Fruit fly (Drosophila melanogaster) whole organism, wandering third instar larva: Measurements from ENCODE around the gene Trim9.

ENCODE experiments used
- Abd-B ChIP-seq: fragments of >200 bp; optimal IDR thresholded peaks from 2 replicates; lab custom pipeline; 2017; ENCODE audit warnings: missing biosample characterization, missing genetic modification characterization
- CG32264 ChIP-seq: fragments of 200-800 bp; sonication (Bioruptor generic); optimal IDR thresholded peaks from 2 replicates; lab custom pipeline; 2016; ENCODE audit warnings: missing biosample characterization, missing genetic modification characterization
- CG9705 ChIP-seq: fragments of 200-800 bp; sonication (Bioruptor generic); optimal IDR thresholded peaks from 2 replicates; lab custom pipeline; 2018; ENCODE audit warnings: missing biosample characterization, mild to moderate bottlenecking, missing genetic modification characterization
- CrebA ChIP-seq: fragments of 200-800 bp; sonication (Bioruptor generic); optimal IDR thresholded peaks from 2 replicates; lab custom pipeline; 2016; ENCODE audit warnings: missing biosample characterization, mild to moderate bottlenecking, missing genetic modification characterization, borderline replicate concordance
- Dif ChIP-seq: fragments of 200-275, 200-300 bp; sonication (Bioruptor generic); optimal IDR thresholded peaks from 2 replicates; lab custom pipeline; 2018; ENCODE audit warnings: missing biosample characterization, missing genetic modification characterization; ENCODE audit not compliant: partially characterized antibody
- GATAd ChIP-seq: sonication (Bioruptor generic); optimal IDR thresholded peaks from 2 replicates; lab custom pipeline; 2016; ENCODE audit warnings: missing biosample characterization, missing genetic modification characterization
- Hnf4 ChIP-seq: fragments of 200-800 bp; sonication (Bioruptor generic); optimal IDR thresholded peaks from 2 replicates; lab custom pipeline; 2016; ENCODE audit warnings: missing biosample characterization, mild to moderate bottlenecking, missing genetic modification characterization
- Hr78 ChIP-seq: fragments of >200 bp; optimal IDR thresholded peaks from 2 replicates; lab custom pipeline; 2017; ENCODE audit warnings: missing biosample characterization, missing genetic modification characterization
- Jra ChIP-seq: sonication (Bioruptor generic); optimal IDR thresholded peaks from 2 replicates; lab custom pipeline; 2016; ENCODE audit warnings: missing biosample characterization, missing genetic modification characterization
- N ChIP-seq: fragments of >200 bp; optimal IDR thresholded peaks from 2 replicates; lab custom pipeline; 2018; ENCODE audit warnings: missing biosample characterization, missing external identifiers, missing genetic modification characterization
- OdsH ChIP-seq: fragments of 200-800 bp; sonication (Bioruptor generic); optimal IDR thresholded peaks from 2 replicates; lab custom pipeline; 2016; ENCODE audit warnings: missing biosample characterization, mild to moderate bottlenecking, missing genetic modification characterization
- Rel ChIP-seq, 2 experiments: fragments of 200-800 bp; sonication (Bioruptor generic) in 1 of 2; optimal IDR thresholded peaks; 2 replicates in 1 of 2; 3 replicates in 1 of 2; lab custom pipeline; 2016 to 2019; ENCODE audit warnings: mild to moderate bottlenecking in 2 of 2, missing biosample characterization in 2 of 2, missing genetic modification characterization in 2 of 2, moderate library complexity in 1 of 2
- Sp1 ChIP-seq: fragments of 200-800 bp; sonication (Bioruptor generic); optimal IDR thresholded peaks from 3 replicates; lab custom pipeline; 2019; ENCODE audit warnings: missing biosample characterization, mild to moderate bottlenecking, missing genetic modification characterization, moderate library complexity
- Vsx2 ChIP-seq: fragments of 200-300, 225-300 bp; sonication (Bioruptor generic); optimal IDR thresholded peaks from 2 replicates; lab custom pipeline; 2018; ENCODE audit warnings: missing biosample characterization, missing genetic modification characterization; ENCODE audit not compliant: partially characterized antibody
- br ChIP-seq: fragments of 200-800 bp; sonication (Bioruptor generic); optimal IDR thresholded peaks from 2 replicates; lab custom pipeline; 2016; ENCODE audit warnings: missing biosample characterization, missing genetic modification characterization
- dl ChIP-seq, 2 experiments: fragments of 175-275, 200-275 bp in 1 of 2; fragments of 200-275 bp in 1 of 2; sonication (Bioruptor generic); optimal IDR thresholded peaks; lab custom pipeline; 2018; ENCODE audit warnings: mild to moderate bottlenecking in 2 of 2, missing biosample characterization in 2 of 2, missing genetic modification characterization in 2 of 2, moderate library complexity in 2 of 2; ENCODE audit not compliant: partially characterized antibody in 2 of 2, insufficient read depth in 1 of 2
- dsf ChIP-seq: sonication (Bioruptor generic); optimal IDR thresholded peaks from 2 replicates; lab custom pipeline; 2016; ENCODE audit warnings: missing biosample characterization, missing genetic modification characterization, borderline replicate concordance
- foxo ChIP-seq, 2 experiments: fragments of 200-800 bp; sonication (Bioruptor generic); optimal IDR thresholded peaks; 2 replicates in 1 of 2; 3 replicates in 1 of 2; lab custom pipeline; 2016 to 2017; ENCODE audit warnings: missing biosample characterization in 2 of 2, missing genetic modification characterization in 2 of 2
- fru ChIP-seq: fragments of 200-800 bp; sonication (Bioruptor generic); optimal IDR thresholded peaks from 3 replicates; lab custom pipeline; 2016; ENCODE audit warnings: missing biosample characterization, mild to moderate bottlenecking, missing genetic modification characterization
- h ChIP-seq: fragments of 200-800 bp; sonication (Bioruptor generic); optimal IDR thresholded peaks from 3 replicates; lab custom pipeline; 2016; ENCODE audit warnings: missing biosample characterization, mild to moderate bottlenecking, missing genetic modification characterization
- jim ChIP-seq: fragments of 175-275, 200-325 bp; sonication (Bioruptor generic); optimal IDR thresholded peaks from 2 replicates; lab custom pipeline; 2016; ENCODE audit warnings: missing biosample characterization, mild to moderate bottlenecking, missing genetic modification characterization
- pan ChIP-seq: fragments of >200 bp; optimal IDR thresholded peaks from 2 replicates; lab custom pipeline; 2017
- rgr ChIP-seq: fragments of 200-800 bp; sonication (Bioruptor generic); optimal IDR thresholded peaks from 3 replicates; lab custom pipeline; 2016; ENCODE audit warnings: missing biosample characterization, mild to moderate bottlenecking, missing genetic modification characterization
- sage ChIP-seq: fragments of 200-800 bp; sonication (Bioruptor generic); optimal IDR thresholded peaks from 2 replicates; lab custom pipeline; 2016; ENCODE audit warnings: missing biosample characterization, mild to moderate bottlenecking, missing genetic modification characterization
- sv ChIP-seq: fragments of 200-800 bp; sonication (Bioruptor generic); optimal IDR thresholded peaks from 3 replicates; lab custom pipeline; 2016; ENCODE audit warnings: missing biosample characterization, missing genetic modification characterization
- tai ChIP-seq: sonication (Bioruptor generic); optimal IDR thresholded peaks from 2 replicates; lab custom pipeline; 2016; ENCODE audit warnings: missing biosample characterization, missing genetic modification characterization
- usp ChIP-seq: fragments of >200 bp; optimal IDR thresholded peaks from 2 replicates; lab custom pipeline; 2017; ENCODE audit warnings: missing biosample characterization, missing genetic modification characterization
- woc ChIP-seq: sonication (Bioruptor generic); optimal IDR thresholded peaks from 2 replicates; lab custom pipeline; 2016; ENCODE audit warnings: missing biosample characterization, mild to moderate bottlenecking, missing genetic modification characterization

Gene Trim9

dm6 chr2L:10506557-10507252 lies 38.0 kb upstream of the Trim9 start, which contains the start of the genes Myo31DF and CG6094 (continued):
- TF ChIP-seq usp (GFP tag; lab: Kevin White, UChicago) (no peak), woc (GFP tag; lab: Kevin White, UChicago) (no peak), GATAd (GFP tag; lab: Kevin White, UChicago) (no peak), foxo (GFP tag; optimal IDR thresholded peaks at IDR 0.05; lab: Kevin White, UChicago) (peak in 1 of 2 experiments; percentile 25), OdsH (GFP tag; lab: Kevin White, UChicago) (no peak), CG9705 (no peak), jim (GFP tag; lab: Kevin White, UChicago) (peak; percentile 64), fru (no peak), Hnf4 (GFP tag; lab: Kevin White, UChicago) (peak; percentile 48), Abd-B (peak; percentile 72), dl (GFP tag; optimal IDR thresholded peaks at IDR 0.05; lab: Kevin White, UChicago; ENCODE audit: insufficient read depth in 1 of 2, partially characterized antibody in 2 of 2) (no peak), Hr78 (GFP tag; lab: Kevin White, UChicago) (no peak)

dm6 chr2L:10510088-10510487 lies 34.6 kb upstream of the Trim9 start, which contains the start of gene CG7384:
CG7384 (minus strand) TSS chr2L:10510453.
- no peak for TF ChIP-seq Rel (GFP tag; optimal IDR thresholded peaks at IDR 0.05; lab: Kevin White, UChicago)
- TF ChIP-seq Rel (tag; optimal IDR thresholded peaks at IDR 0.05; lab: Kevin White, UChicago) = peak; percentile 87
- TF ChIP-seq dsf (GFP tag; lab: Kevin White, UChicago) = no peak
- TF ChIP-seq, all 38 proteins: peak for 1

- no peak for TF ChIP-seq br
- TF ChIP-seq Sp1 = no peak
- no peak for TF ChIP-seq sv (GFP tag; lab: Kevin White, UChicago)
- TF ChIP-seq pan (lab: Kevin White, UChicago) = no peak
- TF ChIP-seq Rel (GFP tag; optimal IDR thresholded peaks at IDR 0.05; lab: Kevin White, UChicago) = no peak
- TF ChIP-seq Rel (tag; optimal IDR thresholded peaks at IDR 0.05; lab: Kevin White, UChicago) = no peak
- no peak for TF ChIP-seq Jra (GFP tag; lab: Kevin White, UChicago)
- no peak for TF ChIP-seq GATAd (GFP tag; lab: Kevin White, UChicago)
- no peak for TF ChIP-seq CG32264 (GFP tag; lab: Kevin White, UChicago)
- no peak for TF ChIP-seq Vsx2 (GFP tag; lab: Kevin White, UChicago)
- no peak for TF ChIP-seq h (GFP tag; lab: Kevin White, UChicago)
- no peak for TF ChIP-seq woc (GFP tag; lab: Kevin White, UChicago)
- TF ChIP-seq dsf (GFP tag; lab: Kevin White, UChicago) = no peak
- no peak for TF ChIP-seq foxo (GFP tag; optimal IDR thresholded peaks at IDR 0.05; lab: Kevin White, UChicago)
- no peak for TF ChIP-seq CG9705
- no peak for TF ChIP-seq CrebA (GFP tag; lab: Kevin White, UChicago)
- TF ChIP-seq rgr (GFP tag; lab: Kevin White, UChicago) = no peak
- no peak for TF ChIP-seq N (GFP tag; lab: Kevin White, UChicago)
These were observed 33.8 kb upstream of the Trim9 start for dm6 chr2L:10510843-10511242.

DNA sequence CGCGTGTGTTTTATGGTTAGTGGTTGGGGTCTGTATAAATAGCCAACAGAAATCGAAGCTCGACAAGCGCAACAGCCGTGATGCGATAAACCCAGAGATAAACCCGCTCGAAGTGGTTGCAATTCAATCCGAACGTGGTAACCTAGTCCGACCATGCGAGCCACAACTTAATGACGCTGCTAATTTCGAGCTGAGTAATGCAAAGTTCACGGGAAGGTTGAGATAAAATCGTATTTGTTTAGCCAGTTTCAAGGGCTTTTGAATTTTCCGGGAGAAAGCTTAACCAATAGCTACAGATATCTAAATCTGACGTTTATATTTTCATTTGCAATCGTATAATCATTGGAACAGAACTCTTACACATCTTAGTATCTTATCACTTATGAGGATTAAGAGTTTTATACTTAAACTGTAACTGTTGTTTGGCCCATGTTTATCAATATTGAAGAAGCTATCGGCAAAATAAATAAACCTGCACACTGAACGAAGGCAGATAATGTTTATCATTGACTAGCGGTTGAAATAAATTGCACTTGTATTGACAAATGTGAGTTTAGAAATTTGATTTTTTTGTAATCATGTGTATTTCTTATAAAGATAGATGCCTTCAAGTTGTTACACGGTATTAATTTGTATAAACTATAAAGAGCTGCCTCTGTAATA lies 30.7 kb upstream of the Trim9 start:
- TF ChIP-seq OdsH (GFP tag; lab: Kevin White, UChicago) = no peak
- TF ChIP-seq pan (lab: Kevin White, UChicago) = no peak
- TF ChIP-seq CrebA (GFP tag; lab: Kevin White, UChicago) = no peak
- no peak for TF ChIP-seq CG9705
- TF ChIP-seq Dif (GFP tag; lab: Kevin White, UChicago) = no peak
- no peak for TF ChIP-seq GATAd (GFP tag; lab: Kevin White, UChicago)
- no peak for TF ChIP-seq jim (GFP tag; lab: Kevin White, UChicago)
- TF ChIP-seq sage (GFP tag; lab: Kevin White, UChicago) = no peak
- no peak for TF ChIP-seq tai (GFP tag; lab: Kevin White, UChicago)
- no peak for TF ChIP-seq woc (GFP tag; lab: Kevin White, UChicago)
